Worm (Caenorhabditis elegans) whole organism, L2 larva: ENCODE data around the gene spe-19.

Experiments used
- ZK546.5 ChIP-seq: sonication (generic microtip); optimal IDR thresholded peaks from 2 replicates; lab custom pipeline; 2017; ENCODE audit warnings: missing biosample characterization, missing genetic modification characterization
- ama-1 ChIP-seq: fragments of 150-350 bp; optimal IDR thresholded peaks from 2 replicates; lab custom pipeline; 2018; ENCODE audit warnings: inconsistent platforms
- nhr-10 ChIP-seq: sonication (generic microtip); optimal IDR thresholded peaks from 2 replicates; lab custom pipeline; 2017; ENCODE audit warnings: missing biosample characterization, missing genetic modification characterization
- nhr-12 ChIP-seq: fragments of 150-350 bp; optimal IDR thresholded peaks from 2 replicates; lab custom pipeline; 2014; ENCODE audit warnings: missing biosample characterization, missing genetic modification characterization

- TF ChIP-seq ZK546.5 (no peak), nhr-10 (tag; lab: Kevin White, UChicago) (no peak), ama-1 (no peak), nhr-12 (tag; lab: Kevin White, UChicago) (no peak)
These were observed 45.0 kb downstream of the spe-19 start for ce11 chrV:20002194-20002593.
